Fruit fly (Drosophila melanogaster): ENCODE data around the gene CG8492.

- TF ChIP-seq CG8478 (optimal IDR thresholded peaks at IDR 0.05) (no peak), CTCF (optimal IDR thresholded peaks at IDR 0.05) (no peak)
Observed at dm6 chr3L:7719418-7719789, 12.6 kb downstream of the CG8492 start.
